Fruit fly (Drosophila melanogaster): ENCODE data around the gene CG3347.
A peak's percentile ranks its signal among the peaks of the same experiment; 100 is the strongest.

Gene CG3347

dm6 chr2L:3307189-3307588, 38.0 kb downstream of the CG3347 start:
- no peak for TF ChIP-seq HLH106 (tag; optimal IDR thresholded peaks at IDR 0.05)
- TF ChIP-seq Rel (GFP tag; optimal IDR thresholded peaks at IDR 0.05), result no peak
- peak; percentile 63 for TF ChIP-seq Rel (tag; optimal IDR thresholded peaks at IDR 0.05)
- TF ChIP-seq CG32264 (GFP tag; optimal IDR thresholded peaks at IDR 0.05), result no peak
- peak; percentile 26 for TF ChIP-seq CrebA (GFP tag; optimal IDR thresholded peaks at IDR 0.05; ENCODE audit: borderline replicate concordance)
- no peak for TF ChIP-seq CG9705 (GFP tag; optimal IDR thresholded peaks at IDR 0.05)
- peak; percentile 18 for TF ChIP-seq h (GFP tag; optimal IDR thresholded peaks at IDR 0.05)

- TF ChIP-seq ey (GFP tag; optimal IDR thresholded peaks at IDR 0.05) (no peak), brk (GFP tag; optimal IDR thresholded peaks at IDR 0.05) (no peak), Sp1 (GFP tag; optimal IDR thresholded peaks at IDR 0.05) (no peak), dsf (GFP tag; optimal IDR thresholded peaks at IDR 0.05; ENCODE audit: borderline replicate concordance) (no peak), Abd-B (GFP tag; optimal IDR thresholded peaks at IDR 0.05) (no peak), Hr83 (GFP tag; optimal IDR thresholded peaks at IDR 0.05; ENCODE audit: poor library complexity, severe bottlenecking) (no peak)
These were observed 39.5 kb downstream of the CG3347 start, which contains the start of gene CG15406 for dm6 chr2L:3308529-3309272. TSS of gene CG15406 (plus strand) at chr2L:3309222.

- TF ChIP-seq N (GFP tag; optimal IDR thresholded peaks at IDR 0.05) (peak; percentile 80), Rel (GFP tag; optimal IDR thresholded peaks at IDR 0.05) (no peak), Rel (tag; optimal IDR thresholded peaks at IDR 0.05) (peak; percentile 90), Sp1 (GFP tag; optimal IDR thresholded peaks at IDR 0.05) (no peak)
These were observed 50.6 kb downstream of the CG3347 start, which contains the start of the genes Fign and CG8837 for dm6 chr2L:3319731-3320295. TSS of gene Fign (minus strand) at chr2L:3319872. TSS of gene CG8837 (plus strand) at chr2L:3320245.
